Worm (Caenorhabditis elegans): ENCODE data around the gene ric-3.

ric-3 gene

ce11 chrIV:7849235-7849634, 31.2 kb downstream of the ric-3 start:
- no peak for TF ChIP-seq nhr-111 (GFP tag; optimal IDR thresholded peaks at IDR 0.05)
- peak in 1 of 2 experiments; percentile 29 for TF ChIP-seq unc-62 (GFP tag; optimal IDR thresholded peaks at IDR 0.05 in 1 of 2)
- TF ChIP-seq unc-62 (tag; optimal IDR thresholded peaks at IDR 0.05), result no peak

DNA sequence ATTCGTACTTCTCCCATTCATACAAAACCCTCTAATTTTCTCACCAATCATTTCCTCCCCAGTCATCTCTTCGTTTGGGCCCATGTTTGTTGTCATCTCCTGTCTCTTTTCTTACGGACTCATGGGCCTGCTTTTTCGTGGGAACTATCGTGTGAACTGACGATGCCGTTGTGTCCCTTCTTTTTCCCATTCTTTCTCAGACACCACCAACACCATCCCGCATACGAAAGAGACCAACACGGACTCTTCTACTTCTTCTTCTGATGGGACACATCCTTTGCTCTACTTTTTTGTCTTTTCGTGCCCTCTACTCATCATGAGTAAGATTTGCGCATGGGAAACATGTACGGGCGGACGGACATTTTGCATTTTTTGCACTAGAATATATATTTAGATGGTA, 32.3 kb downstream of the ric-3 start:
- TF ChIP-seq aha-1 (tag) (peak; percentile 89), mxl-3 (GFP tag; optimal IDR thresholded peaks at IDR 0.05) (no peak)

DNA sequence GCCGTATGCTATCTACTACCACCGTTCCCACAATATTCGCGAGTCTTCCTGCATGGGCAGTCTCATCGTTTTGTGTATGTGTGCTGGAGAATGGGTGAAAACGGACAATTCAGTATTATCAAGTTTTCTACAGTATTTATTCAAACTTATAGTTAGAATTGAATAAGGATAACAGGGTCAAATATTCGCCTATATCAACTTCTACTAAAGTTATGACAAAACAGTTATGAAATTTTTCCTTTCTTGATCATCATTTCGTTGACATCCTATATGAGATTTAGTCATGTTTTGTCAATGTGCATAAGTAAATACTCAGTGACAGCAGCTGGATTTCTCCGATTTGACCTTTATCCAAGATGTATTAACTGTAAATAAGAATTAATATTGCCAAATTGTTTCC, 33.2 kb downstream of the ric-3 start:
- TF ChIP-seq ctbp-1 (GFP tag; IDR thresholded peaks at IDR 0.05) (no peak), dve-1 (tag; optimal IDR thresholded peaks at IDR 0.05; ENCODE audit: insufficient read depth) (no peak), arid-1 (GFP tag; conservative IDR thresholded peaks at IDR 0.05) (no peak), aha-1 (tag) (peak; percentile 64), tra-1 (GFP tag; IDR thresholded peaks at IDR 0.05) (no peak), unc-62 (GFP tag; optimal IDR thresholded peaks at IDR 0.05 in 1 of 2) (peak in 1 of 2 experiments; percentile 87), unc-62 (tag; optimal IDR thresholded peaks at IDR 0.05) (no peak), lin-1 (GFP tag; IDR thresholded peaks at IDR 0.05) (no peak)

- TF ChIP-seq spr-3 (GFP tag; optimal IDR thresholded peaks at IDR 0.05) (no peak), aha-1 (tag) (peak; percentile 55), pqm-1 (tag; optimal IDR thresholded peaks at IDR 0.05) (no peak), lsy-2 (tag; optimal IDR thresholded peaks at IDR 0.05) (no peak), madf-9 (GFP tag; conservative IDR thresholded peaks at IDR 0.05) (no peak), ces-1 (GFP tag; optimal IDR thresholded peaks at IDR 0.05) (no peak)
Measured at ce11 chrIV:7868607-7869006, 50.6 kb downstream of the ric-3 start, which contains the start of gene flp-10. flp-10 (plus strand) TSS chrIV:7868907.

- no peak for TF ChIP-seq spr-3 (GFP tag; optimal IDR thresholded peaks at IDR 0.05)
- no peak for TF ChIP-seq ZK337.2 (GFP tag; IDR thresholded peaks at IDR 0.05)
- no peak for TF ChIP-seq madf-9 (GFP tag; conservative IDR thresholded peaks at IDR 0.05)
- no peak for TF ChIP-seq nhr-42 (GFP tag; IDR thresholded peaks at IDR 0.05)
- TF ChIP-seq nhr-111 (GFP tag; optimal IDR thresholded peaks at IDR 0.05), result no peak
- TF ChIP-seq nhr-102 (tag; optimal IDR thresholded peaks at IDR 0.05), result no peak
- no peak for TF ChIP-seq nhr-48 (tag; optimal IDR thresholded peaks at IDR 0.05)
- no peak for TF ChIP-seq dmd-6 (GFP tag; IDR thresholded peaks at IDR 0.05)
- no peak for TF ChIP-seq aly-2 (tag; optimal IDR thresholded peaks at IDR 0.05)
- no peak for TF ChIP-seq snpc-1.2 (GFP tag; IDR thresholded peaks at IDR 0.05)
- no peak for TF ChIP-seq ces-1 (GFP tag; optimal IDR thresholded peaks at IDR 0.05)
- TF ChIP-seq F49E8.2 (tag; optimal IDR thresholded peaks at IDR 0.05; ENCODE audit: borderline replicate concordance), result no peak
- no peak for TF ChIP-seq nhr-237 (tag; optimal IDR thresholded peaks at IDR 0.05)
- TF ChIP-seq ztf-7 (tag; optimal IDR thresholded peaks at IDR 0.05), result no peak
- no peak for TF ChIP-seq ceh-28 (tag; optimal IDR thresholded peaks at IDR 0.05)
- TF ChIP-seq lin-13 (GFP tag; optimal IDR thresholded peaks at IDR 0.05), result no peak
- TF ChIP-seq ceh-20 (GFP tag; IDR thresholded peaks at IDR 0.05), result no peak
Measured at ce11 chrIV:7870451-7870850, 52.4 kb downstream of the ric-3 start, which contains the start of gene T06C10.3. T06C10.3 (plus strand) TSS chrIV:7870751.
